Worm (Caenorhabditis elegans): ENCODE results near the gene dat-1.

DNA sequence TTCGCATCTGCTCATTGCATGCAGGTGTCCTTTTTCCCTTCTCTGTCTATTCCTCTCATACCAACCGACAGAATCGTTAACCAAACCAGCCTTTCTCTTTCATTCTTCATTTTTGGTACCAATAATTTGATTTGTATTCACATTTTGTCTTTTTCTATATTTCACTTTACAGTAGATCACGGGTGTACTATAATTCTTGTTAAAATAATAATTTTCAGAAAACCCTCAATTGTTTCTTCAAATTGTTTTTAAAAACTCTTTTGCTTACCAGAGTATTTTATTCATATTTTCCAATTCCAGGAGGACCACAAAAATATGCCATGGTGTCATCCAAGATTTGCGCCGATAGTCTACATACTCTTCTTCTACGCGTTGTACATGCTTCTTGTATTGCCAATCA, 8.0 kb downstream of the dat-1 start, which contains the start of gene T02C1.2:
- TF ChIP-seq him-1 (tag; optimal IDR thresholded peaks at IDR 0.05): no peak
- no peak for TF ChIP-seq W03F9.2 (tag; optimal IDR thresholded peaks at IDR 0.05)
